Fruit fly (Drosophila melanogaster) whole organism, wandering third instar larva: ENCODE measurements around the gene mkg-p.

Experiments
- CG9705 ChIP-seq: fragments of 200-800 bp; sonication (Bioruptor generic); optimal IDR thresholded peaks from 2 replicates; lab custom pipeline; 2018; ENCODE audit warnings: missing biosample characterization, mild to moderate bottlenecking, missing genetic modification characterization
- CrebA ChIP-seq: fragments of 200-800 bp; sonication (Bioruptor generic); optimal IDR thresholded peaks from 2 replicates; lab custom pipeline; 2016; ENCODE audit warnings: missing biosample characterization, mild to moderate bottlenecking, missing genetic modification characterization, borderline replicate concordance
- Dif ChIP-seq: fragments of 200-275, 200-300 bp; sonication (Bioruptor generic); optimal IDR thresholded peaks from 2 replicates; lab custom pipeline; 2018; ENCODE audit warnings: missing biosample characterization, missing genetic modification characterization; ENCODE audit not compliant: partially characterized antibody
- Hnf4 ChIP-seq: fragments of 200-800 bp; sonication (Bioruptor generic); optimal IDR thresholded peaks from 2 replicates; lab custom pipeline; 2016; ENCODE audit warnings: missing biosample characterization, mild to moderate bottlenecking, missing genetic modification characterization
- Jra ChIP-seq: sonication (Bioruptor generic); optimal IDR thresholded peaks from 2 replicates; lab custom pipeline; 2016; ENCODE audit warnings: missing biosample characterization, missing genetic modification characterization
- OdsH ChIP-seq: fragments of 200-800 bp; sonication (Bioruptor generic); optimal IDR thresholded peaks from 2 replicates; lab custom pipeline; 2016; ENCODE audit warnings: missing biosample characterization, mild to moderate bottlenecking, missing genetic modification characterization
- Rel ChIP-seq, 2 experiments: fragments of 200-800 bp; sonication (Bioruptor generic) in 1 of 2; optimal IDR thresholded peaks; 2 replicates in 1 of 2; 3 replicates in 1 of 2; lab custom pipeline; 2016 to 2019; ENCODE audit warnings: mild to moderate bottlenecking in 2 of 2, missing biosample characterization in 2 of 2, missing genetic modification characterization in 2 of 2, moderate library complexity in 1 of 2
- br ChIP-seq: fragments of 200-800 bp; sonication (Bioruptor generic); optimal IDR thresholded peaks from 2 replicates; lab custom pipeline; 2016; ENCODE audit warnings: missing biosample characterization, missing genetic modification characterization
- dmrt93B ChIP-seq: fragments of 200-800 bp; sonication (Bioruptor generic); optimal IDR thresholded peaks from 2 replicates; lab custom pipeline; 2018; ENCODE audit warnings: missing biosample characterization, mild to moderate bottlenecking, missing genetic modification characterization
- dsf ChIP-seq: sonication (Bioruptor generic); optimal IDR thresholded peaks from 2 replicates; lab custom pipeline; 2016; ENCODE audit warnings: missing biosample characterization, missing genetic modification characterization, borderline replicate concordance
- ey ChIP-seq: fragments of 200-800 bp; sonication (Bioruptor generic); optimal IDR thresholded peaks from 2 replicates; lab custom pipeline; 2016; ENCODE audit warnings: missing biosample characterization, missing genetic modification characterization
- foxo ChIP-seq, 2 experiments: fragments of 200-800 bp; sonication (Bioruptor generic); optimal IDR thresholded peaks; 2 replicates in 1 of 2; 3 replicates in 1 of 2; lab custom pipeline; 2016 to 2017; ENCODE audit warnings: missing biosample characterization in 2 of 2, missing genetic modification characterization in 2 of 2
- fru ChIP-seq: fragments of 200-800 bp; sonication (Bioruptor generic); optimal IDR thresholded peaks from 3 replicates; lab custom pipeline; 2016; ENCODE audit warnings: missing biosample characterization, mild to moderate bottlenecking, missing genetic modification characterization
- h ChIP-seq: fragments of 200-800 bp; sonication (Bioruptor generic); optimal IDR thresholded peaks from 3 replicates; lab custom pipeline; 2016; ENCODE audit warnings: missing biosample characterization, mild to moderate bottlenecking, missing genetic modification characterization
- jim ChIP-seq: fragments of 175-275, 200-325 bp; sonication (Bioruptor generic); optimal IDR thresholded peaks from 2 replicates; lab custom pipeline; 2016; ENCODE audit warnings: missing biosample characterization, mild to moderate bottlenecking, missing genetic modification characterization
- lola ChIP-seq: fragments of >200 bp; optimal IDR thresholded peaks from 2 replicates; lab custom pipeline; 2017; ENCODE audit warnings: missing biosample characterization, missing genetic modification characterization
- sv ChIP-seq: fragments of 200-800 bp; sonication (Bioruptor generic); optimal IDR thresholded peaks from 3 replicates; lab custom pipeline; 2016; ENCODE audit warnings: missing biosample characterization, missing genetic modification characterization

The mkg-p gene

dm6 chr3L:8360063-8360642 is 44.9 kb downstream of the mkg-p start:
- TF ChIP-seq br (GFP tag; lab: Kevin White, UChicago) (no peak), dmrt93B (GFP tag; lab: Kevin White, UChicago) (no peak), dsf (GFP tag; lab: Kevin White, UChicago) (no peak), Rel (GFP tag; optimal IDR thresholded peaks at IDR 0.05; lab: Kevin White, UChicago) (no peak), Rel (tag; optimal IDR thresholded peaks at IDR 0.05; lab: Kevin White, UChicago) (no peak), sv (GFP tag; lab: Kevin White, UChicago) (no peak), ey (no peak), Dif (peak; percentile 22), jim (GFP tag; lab: Kevin White, UChicago) (peak; percentile 56), Jra (GFP tag; lab: Kevin White, UChicago) (no peak)

dm6 chr3L:8358776-8359455 is 46.2 kb downstream of the mkg-p start:
- TF ChIP-seq h (GFP tag; lab: Kevin White, UChicago) (peak; percentile 3), dmrt93B (GFP tag; lab: Kevin White, UChicago) (no peak), fru (GFP tag; lab: Kevin White, UChicago) (peak; percentile 61)

dm6 chr3L:8358138-8358537 is 46.9 kb downstream of the mkg-p start:
- TF ChIP-seq dsf (GFP tag; lab: Kevin White, UChicago) (no peak), Jra (GFP tag; lab: Kevin White, UChicago) (no peak), sv (GFP tag; lab: Kevin White, UChicago) (no peak), CrebA (GFP tag; lab: Kevin White, UChicago) (no peak), CG9705 (GFP tag; lab: Kevin White, UChicago) (peak; percentile 7), OdsH (GFP tag; lab: Kevin White, UChicago) (peak; percentile 7), lola (GFP tag; lab: Kevin White, UChicago) (no peak), foxo (GFP tag; optimal IDR thresholded peaks at IDR 0.05; lab: Kevin White, UChicago) (peak in 1 of 2 experiments; percentile 39)
- TF ChIP-seq, all 38 proteins: peak for 3

dm6 chr3L:8356196-8356595 is 48.9 kb downstream of the mkg-p start, which contains the start of gene Culd:
Culd (minus strand) TSS chr3L:8356296.
- TF ChIP-seq br (GFP tag; lab: Kevin White, UChicago) (no peak), Hnf4 (GFP tag; lab: Kevin White, UChicago) (no peak)
- TF ChIP-seq, all 38 proteins: peak for 0
